Worm (Caenorhabditis elegans): ENCODE data around the gene ttr-6.
A peak's percentile ranks its signal among the peaks of the same experiment; 100 is the strongest.

Gene ttr-6

DNA sequence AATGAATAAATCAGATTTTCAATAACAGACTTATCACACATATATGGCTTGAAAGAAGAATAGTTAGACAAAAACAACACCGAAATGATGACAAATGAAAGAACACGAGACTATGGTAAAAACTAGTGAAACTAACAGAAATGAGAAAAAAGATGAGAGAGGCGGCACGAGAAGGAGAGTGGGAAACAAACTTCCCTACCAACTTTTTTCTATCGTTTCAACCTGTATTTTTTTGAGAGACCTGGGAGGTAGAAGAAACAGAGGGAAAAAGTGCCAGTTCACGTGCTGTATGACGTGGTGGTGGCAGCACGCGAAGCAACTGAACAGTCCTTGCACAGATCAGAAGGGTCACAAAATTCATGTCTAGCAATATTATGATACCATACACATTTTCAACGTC, 45.9 kb upstream of the ttr-6 start:
- TF ChIP-seq lin-26 (GFP tag; IDR thresholded peaks at IDR 0.05) (0 out of 2 replicates have a peak, but pooled peaks have one; percentile 31), cebp-1 (GFP tag; IDR thresholded peaks at IDR 0.05) (0 out of 2 replicates have a peak, but pooled peaks have one; percentile 41), cebp-1 (tag; optimal IDR thresholded peaks at IDR 0.05) (peak; percentile 67), nhr-120 (GFP tag; IDR thresholded peaks at IDR 0.05) (no peak), K11D2.4 (GFP tag; IDR thresholded peaks at IDR 0.05) (0 out of 2 replicates have a peak, but pooled peaks have one; percentile 34), attf-5 (GFP tag; optimal IDR thresholded peaks at IDR 0.05) (peak; percentile 37), somi-1 (GFP tag; optimal IDR thresholded peaks at IDR 0.05) (peak; percentile 58), T26A5.8 (tag; optimal IDR thresholded peaks at IDR 0.05) (no peak), nhr-80 (tag; optimal IDR thresholded peaks at IDR 0.05) (peak; percentile 52), ztf-26 (tag; optimal IDR thresholded peaks at IDR 0.05) (peak; percentile 23), atf-7 (tag; optimal IDR thresholded peaks at IDR 0.05) (peak; percentile 28), nfya-2 (GFP tag; IDR thresholded peaks at IDR 0.05) (0 out of 2 replicates have a peak, but pooled peaks have one; percentile 6), dox-1 (GFP tag; IDR thresholded peaks at IDR 0.05) (no peak)

DNA sequence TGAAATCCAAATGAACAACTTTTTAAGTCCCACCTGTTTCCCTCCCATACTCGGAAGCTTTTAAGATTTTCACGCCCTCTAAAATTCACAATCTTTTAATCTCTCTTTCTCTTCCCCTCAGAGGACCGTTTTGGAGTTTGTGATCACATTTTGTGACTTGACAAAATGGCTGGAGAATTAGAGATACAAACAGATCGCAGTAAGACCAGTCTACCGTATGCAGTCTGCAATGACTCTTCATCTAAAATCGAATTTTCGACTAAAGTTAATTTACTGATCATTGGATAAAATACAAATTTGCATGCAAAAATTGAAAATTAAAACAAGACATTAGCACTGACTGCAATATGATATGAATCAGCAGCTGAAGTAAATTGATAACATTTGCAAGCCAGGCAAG, 44.6 kb upstream of the ttr-6 start:
- peak; percentile 33 for TF ChIP-seq nhr-80 (tag; optimal IDR thresholded peaks at IDR 0.05)
- TF ChIP-seq nfya-2 (GFP tag; IDR thresholded peaks at IDR 0.05): no peak

DNA sequence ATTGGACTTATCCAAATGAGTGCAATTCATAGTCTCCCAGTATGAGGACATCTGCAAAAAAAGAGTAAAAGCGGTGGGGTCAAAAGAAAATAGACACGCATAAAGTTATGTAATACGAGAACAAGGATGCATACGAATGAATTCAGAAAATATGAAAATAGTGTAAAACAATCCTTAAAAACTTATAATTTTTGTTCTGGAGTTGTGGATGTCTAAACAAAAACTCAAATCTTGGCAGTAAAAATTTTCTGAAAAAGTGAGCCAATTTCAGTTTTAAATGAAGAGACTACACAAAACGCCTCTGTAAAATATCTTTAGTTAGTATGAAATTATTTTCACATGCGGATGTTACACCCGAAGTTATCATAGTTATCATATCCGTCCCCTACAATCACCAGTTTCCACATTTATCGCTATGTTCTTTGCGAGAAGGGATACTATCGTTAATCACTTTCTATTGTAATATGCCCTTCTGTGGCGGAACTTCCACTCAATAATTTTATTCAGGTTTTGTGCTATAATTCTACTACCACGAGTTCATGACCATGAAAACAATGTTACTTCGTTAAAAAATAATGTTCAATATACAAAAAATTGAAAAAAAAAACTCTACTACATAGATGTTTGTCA, 43.8 kb upstream of the ttr-6 start, which contains the start of gene nhr-120:
nhr-120 (minus strand) TSS at position 51 of the 630 bp plus-strand sequence.
- TF ChIP-seq lin-26 (GFP tag; IDR thresholded peaks at IDR 0.05) (no peak), nhr-179 (tag; optimal IDR thresholded peaks at IDR 0.05) (no peak), nfya-1 (tag; optimal IDR thresholded peaks at IDR 0.05; ENCODE audit: borderline replicate concordance, insufficient read depth) (no peak), nfya-2 (GFP tag; IDR thresholded peaks at IDR 0.05) (no peak), zim-3 (tag; optimal IDR thresholded peaks at IDR 0.05) (no peak), B0019.2 (GFP tag; conservative IDR thresholded peaks at IDR 0.05) (no peak), tlf-1 (GFP tag; optimal IDR thresholded peaks at IDR 0.05) (no peak), F39B2.1 (GFP tag; IDR thresholded peaks at IDR 0.05) (no peak), K11D2.4 (GFP tag; IDR thresholded peaks at IDR 0.05) (no peak), C17E4.6 (GFP tag; IDR thresholded peaks at IDR 0.05) (no peak), nhr-27 (tag; optimal IDR thresholded peaks at IDR 0.05) (no peak), B0035.1 (tag; optimal IDR thresholded peaks at IDR 0.05) (no peak), fkh-3 (tag; optimal IDR thresholded peaks at IDR 0.05) (no peak), lag-1 (GFP tag; IDR thresholded peaks at IDR 0.05) (no peak)

DNA sequence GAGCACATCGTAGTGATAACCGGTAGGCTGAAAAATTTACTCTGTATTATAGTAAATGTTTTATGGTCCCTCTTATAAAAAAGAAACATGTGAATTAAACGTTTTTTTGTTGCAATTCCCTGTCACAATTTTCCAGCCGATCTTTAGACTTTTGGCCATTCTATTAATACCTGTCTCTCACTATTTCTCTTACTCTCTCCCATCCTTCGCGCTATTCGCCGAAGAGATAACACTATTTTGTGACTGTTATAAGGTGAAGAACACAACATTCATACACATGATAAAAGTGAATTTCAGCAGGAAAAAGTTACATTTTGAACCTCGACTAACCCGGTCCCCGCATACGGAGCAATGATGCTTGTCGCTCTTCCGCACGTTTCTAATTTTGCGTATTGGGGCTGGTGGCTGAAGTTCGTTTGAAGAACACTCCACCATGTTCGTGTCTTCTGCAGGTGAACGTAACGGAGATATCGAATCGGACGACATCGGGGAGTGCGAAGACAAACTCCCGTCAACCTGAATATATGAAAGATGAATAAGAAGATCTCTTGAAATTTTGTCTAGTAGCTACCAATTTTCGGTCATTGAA, 42.2 kb upstream of the ttr-6 start:
- TF ChIP-seq nhr-120 (GFP tag; IDR thresholded peaks at IDR 0.05): 0 out of 2 replicates have a peak, but pooled peaks have one; percentile 70
- TF ChIP-seq nhr-80 (tag; optimal IDR thresholded peaks at IDR 0.05): peak; percentile 81
- no peak for TF ChIP-seq ceh-91 (GFP tag; IDR thresholded peaks at IDR 0.05)

DNA sequence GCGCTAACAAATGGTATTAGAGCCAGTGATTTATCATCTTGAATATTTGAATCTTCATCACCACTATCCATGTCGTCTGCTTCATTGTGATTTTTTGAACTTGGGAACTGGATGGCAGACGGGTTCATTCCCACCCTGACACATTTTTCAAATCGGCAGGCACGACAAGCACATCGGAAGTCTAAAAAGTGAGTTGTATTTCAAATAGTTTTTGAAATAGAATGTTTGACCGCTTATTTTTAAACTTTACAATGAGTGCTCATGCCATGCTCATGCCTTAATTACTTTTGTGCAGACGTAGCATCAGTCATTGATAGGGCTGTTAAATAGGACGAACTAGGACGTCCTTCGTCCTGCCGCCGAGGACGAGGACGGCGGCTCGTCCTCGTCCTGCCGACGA, 41.0 kb upstream of the ttr-6 start:
- TF ChIP-seq snpc-1.1 (tag; optimal IDR thresholded peaks at IDR 0.05; ENCODE audit: insufficient read depth) (no peak), nhr-120 (GFP tag; IDR thresholded peaks at IDR 0.05) (peak; percentile 72; the same call in 1 of the 2 replicates)

DNA sequence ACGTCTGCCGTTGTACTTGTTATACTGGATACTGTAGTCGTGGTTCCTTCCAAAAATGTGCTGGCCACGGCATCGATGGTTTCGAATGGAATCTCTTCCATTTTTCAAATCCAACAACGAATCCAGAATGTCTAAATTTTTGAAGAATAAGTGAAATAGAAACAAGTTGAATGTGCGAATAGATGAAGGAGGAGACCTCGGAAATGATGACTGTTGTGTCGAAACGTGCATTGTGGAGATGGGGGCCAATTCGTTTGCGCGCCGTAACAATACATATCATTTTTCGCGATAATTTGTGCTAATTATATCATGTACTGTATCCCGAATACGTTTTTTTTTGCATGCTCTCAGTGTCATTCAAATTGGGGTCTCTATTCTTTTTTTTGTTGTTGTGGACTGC, 38.3 kb upstream of the ttr-6 start, which contains the start of gene aexr-1:
aexr-1 (minus strand) TSS at position 101 of the 400 bp plus-strand sequence.
- TF ChIP-seq bed-1 (GFP tag; IDR thresholded peaks at IDR 0.05) (0 out of 2 replicates have a peak, but pooled peaks have one; percentile 33), akir-1 (GFP tag; optimal IDR thresholded peaks at IDR 0.05) (no peak)

Data from whole organism, young adult.